Fruit fly (Drosophila melanogaster) S2 (cell line): Measurements from ENCODE around the gene dop.

Experiments used
- CG8478 ChIP-seq: fragments of >200 bp; optimal IDR thresholded peaks from 2 replicates; lab custom pipeline; 2018
- CTCF ChIP-seq, 2 experiments: fragments of >200 bp; optimal IDR thresholded peaks; 2 replicates each; lab custom pipeline; 2018

dm6 chr3L:15530638-15531225 is 35.1 kb upstream of the dop start:
- TF ChIP-seq CG8478 (lab: Kevin White, UChicago) (no peak), CTCF (optimal IDR thresholded peaks at IDR 0.05; lab: Kevin White, UChicago) (no peak)
